Fruit fly (Drosophila melanogaster) whole organism, embryonic: Measurements from ENCODE around the gene LysRS.

Experiments used
- Adf1 ChIP-seq: fragments of 200-800 bp; sonication (Bioruptor generic); IDR thresholded peaks from 2 replicates; pipeline ENCODE4 v1.3.6; 2022; ENCODE audit warnings: missing biosample characterization, missing genetic modification characterization
- B-H1 ChIP-seq: fragments of 200-800 bp; sonication (Bioruptor generic); IDR thresholded peaks from 3 replicates; pipeline ENCODE4 v1.3.6; 2022; ENCODE audit warnings: missing biosample characterization, missing genetic modification characterization
- BtbVII ChIP-seq: fragments of 200-800 bp; sonication (Bioruptor generic); optimal IDR thresholded peaks from 3 replicates; lab custom pipeline; 2017; ENCODE audit warnings: missing biosample characterization, mild to moderate bottlenecking, missing genetic modification characterization
- CG11456 ChIP-seq: fragments of 200-800 bp; sonication (Bioruptor generic); IDR thresholded peaks from 3 replicates; pipeline ENCODE4 v1.3.6; 2022; ENCODE audit warnings: missing biosample characterization, missing genetic modification characterization
- CG11695 ChIP-seq: fragments of 200-800 bp; sonication (Bioruptor generic); IDR thresholded peaks from 3 replicates; pipeline ENCODE4 v1.3.6; 2022; ENCODE audit warnings: missing biosample characterization, missing genetic modification characterization
- CG1602 ChIP-seq: fragments of 200-800 bp; sonication (Bioruptor generic); optimal IDR thresholded peaks from 3 replicates; lab custom pipeline; 2016; ENCODE audit warnings: missing biosample characterization, missing genetic modification characterization
- CG17328 ChIP-seq: fragments of 200-800 bp; sonication (Bioruptor generic); IDR thresholded peaks from 2 replicates; pipeline ENCODE4 v1.3.6; 2022; ENCODE audit warnings: missing biosample characterization, missing genetic modification characterization
- CG17912 ChIP-seq: fragments of 200-800 bp; sonication (Bioruptor generic); optimal IDR thresholded peaks from 2 replicates; lab custom pipeline; 2018; ENCODE audit warnings: missing biosample characterization, mild to moderate bottlenecking, missing genetic modification characterization
- CG2129 ChIP-seq: fragments of 200-800 bp; sonication (Bioruptor generic); IDR thresholded peaks from 2 replicates; pipeline ENCODE4 v1.3.6; 2022; ENCODE audit warnings: missing biosample characterization, missing genetic modification characterization; ENCODE audit not compliant: partially characterized antibody
- CG2199 ChIP-seq: fragments of 200-800 bp; sonication (Bioruptor generic); IDR thresholded peaks from 3 replicates; pipeline ENCODE4 v1.3.6; 2022; ENCODE audit warnings: missing biosample characterization, missing genetic modification characterization
- CG3065 ChIP-seq: fragments of 200-800 bp; sonication (Bioruptor generic); optimal IDR thresholded peaks from 2 replicates; lab custom pipeline; 2016; ENCODE audit warnings: missing biosample characterization, missing genetic modification characterization
- CG34224 ChIP-seq: fragments of 200-800 bp; sonication (Bioruptor generic); IDR thresholded peaks from 3 replicates; pipeline ENCODE4 v1.3.6; 2022; ENCODE audit warnings: missing biosample characterization, missing genetic modification characterization; ENCODE audit not compliant: partially characterized antibody
- CG6689 ChIP-seq: fragments of 200-800 bp; sonication (Bioruptor generic); IDR thresholded peaks from 2 replicates; pipeline ENCODE4 v1.3.6; 2022; ENCODE audit warnings: missing biosample characterization, missing genetic modification characterization
- CG8388 ChIP-seq: fragments of 200-800 bp; sonication (Bioruptor generic); optimal IDR thresholded peaks from 2 replicates; lab custom pipeline; 2019; ENCODE audit warnings: missing biosample characterization, mild to moderate bottlenecking, missing genetic modification characterization, moderate library complexity
- CG8765 ChIP-seq: fragments of 200-800 bp; sonication (Bioruptor generic); IDR thresholded peaks from 2 replicates; pipeline ENCODE4 v1.3.6; 2022; ENCODE audit warnings: missing biosample characterization, missing genetic modification characterization
- CG9437 ChIP-seq: fragments of 200-800 bp; sonication (Bioruptor generic); optimal IDR thresholded peaks from 2 replicates; lab custom pipeline; 2018; ENCODE audit warnings: missing biosample characterization, mild to moderate bottlenecking, missing genetic modification characterization
- CTCF ChIP-seq: fragments of 200-800 bp; sonication (Bioruptor generic); optimal IDR thresholded peaks from 2 replicates; lab custom pipeline; 2017; ENCODE audit warnings: missing biosample characterization, mild to moderate bottlenecking, missing genetic modification characterization, moderate library complexity
- Dek ChIP-seq: fragments of 200-800 bp; sonication (Bioruptor generic); optimal IDR thresholded peaks from 3 replicates; lab custom pipeline; 2019; ENCODE audit warnings: missing biosample characterization, mild to moderate bottlenecking, missing genetic modification characterization, moderate library complexity
- Dll ChIP-seq: fragments of 200-800 bp; sonication (Bioruptor generic); IDR thresholded peaks from 4 replicates; pipeline ENCODE4 v1.3.6; 2022; ENCODE audit warnings: missing biosample characterization, missing genetic modification characterization; ENCODE audit not compliant: partially characterized antibody
- Doc3 ChIP-seq: fragments of 200-800 bp; sonication (Bioruptor generic); IDR thresholded peaks from 3 replicates; pipeline ENCODE4 v1.3.6; 2022; ENCODE audit warnings: missing biosample characterization, missing genetic modification characterization; ENCODE audit not compliant: partially characterized antibody
- ERR ChIP-seq: fragments of 200-800 bp; sonication (Bioruptor generic); optimal IDR thresholded peaks from 2 replicates; lab custom pipeline; 2016; ENCODE audit warnings: missing biosample characterization, missing genetic modification characterization
- Hand ChIP-seq: fragments of 200-800 bp; sonication (Bioruptor generic); optimal IDR thresholded peaks from 2 replicates; lab custom pipeline; 2017; ENCODE audit warnings: mild to moderate bottlenecking, missing biosample characterization, missing genetic modification reagents, missing genetic modification characterization
- Hr51 ChIP-seq, 2 experiments: fragments of 200-800 bp; sonication (Bioruptor generic); optimal IDR thresholded peaks; 2 replicates in 1 of 2; 3 replicates in 1 of 2; lab custom pipeline; 2016 to 2018; ENCODE audit warnings: missing biosample characterization in 2 of 2, missing genetic modification characterization in 2 of 2, mild to moderate bottlenecking in 1 of 2, moderate library complexity in 1 of 2
- NFAT ChIP-seq: fragments of 200-800 bp; sonication (Bioruptor generic); IDR thresholded peaks from 2 replicates; pipeline ENCODE4 v1.3.6; 2022; ENCODE audit warnings: missing biosample characterization, missing genetic modification characterization
- Neu2 ChIP-seq: fragments of 200-800 bp; sonication (Bioruptor generic); optimal IDR thresholded peaks from 3 replicates; lab custom pipeline; 2016; ENCODE audit warnings: missing biosample characterization, missing genetic modification characterization, borderline replicate concordance
- Sry-δ ChIP-seq: fragments of 200-800 bp; sonication (Bioruptor generic); optimal IDR thresholded peaks from 2 replicates; lab custom pipeline; 2016; ENCODE audit warnings: missing biosample characterization, missing genetic modification characterization
- ato ChIP-seq: fragments of 200-800 bp; sonication (Bioruptor generic); IDR thresholded peaks from 2 replicates; pipeline ENCODE4 v1.3.6; 2022; ENCODE audit warnings: missing biosample characterization, missing genetic modification characterization; ENCODE audit not compliant: partially characterized antibody
- bbx ChIP-seq: fragments of 200-800 bp; sonication (Bioruptor generic); IDR thresholded peaks from 2 replicates; pipeline ENCODE4 v1.3.6; 2022; ENCODE audit warnings: missing biosample characterization, missing genetic modification characterization; ENCODE audit not compliant: partially characterized antibody
- chinmo ChIP-seq: fragments of 200-800 bp; sonication (Bioruptor generic); IDR thresholded peaks from 4 replicates; pipeline ENCODE4 v1.3.6; 2022; ENCODE audit warnings: missing biosample characterization, missing genetic modification characterization; ENCODE audit not compliant: partially characterized antibody
- dmrt11E ChIP-seq: fragments of 200-800 bp; sonication (Bioruptor generic); optimal IDR thresholded peaks from 3 replicates; lab custom pipeline; 2018; ENCODE audit warnings: missing biosample characterization, mild to moderate bottlenecking, missing genetic modification characterization, moderate library complexity
- dpn ChIP-seq, 2 experiments: fragments of 200-800 bp; sonication (Bioruptor generic); optimal IDR thresholded peaks; 3 replicates each; lab custom pipeline; 2016; ENCODE audit warnings: missing biosample characterization in 2 of 2, missing genetic modification characterization in 2 of 2
- gsb-n ChIP-seq: fragments of 200-800 bp; sonication (Bioruptor generic); optimal IDR thresholded peaks from 3 replicates; lab custom pipeline; 2018; ENCODE audit warnings: missing biosample characterization, mild to moderate bottlenecking, missing genetic modification characterization
- hth ChIP-seq: fragments of >200 bp; optimal IDR thresholded peaks from 2 replicates; lab custom pipeline; 2017; ENCODE audit warnings: inconsistent platforms
- knrl ChIP-seq: fragments of 200-800 bp; sonication (Bioruptor generic); IDR thresholded peaks from 3 replicates; pipeline ENCODE4 v1.3.6; 2022; ENCODE audit warnings: missing biosample characterization, missing genetic modification characterization; ENCODE audit not compliant: partially characterized antibody
- lmd ChIP-seq: fragments of 200-800 bp; sonication (Bioruptor generic); IDR thresholded peaks from 2 replicates; pipeline ENCODE4 v1.3.6; 2022; ENCODE audit warnings: missing biosample characterization, missing genetic modification characterization
- lov ChIP-seq, 2 experiments: fragments of 200-800 bp in 1 of 2; fragments of >200 bp in 1 of 2; sonication (Bioruptor generic) in 1 of 2; IDR thresholded peaks in 1 of 2; optimal IDR thresholded peaks in 1 of 2; 2 replicates in 1 of 2; 3 replicates in 1 of 2; pipeline versions ENCODE4 v1.3.6 to Lab custom; 2017 to 2022; ENCODE audit warnings: missing biosample characterization in 1 of 2, missing genetic modification characterization in 1 of 2
- luna ChIP-seq: fragments of 200-800 bp; sonication (Bioruptor generic); optimal IDR thresholded peaks from 2 replicates; lab custom pipeline; 2016; ENCODE audit warnings: missing biosample characterization, missing genetic modification characterization
- mam ChIP-seq: fragments of 200-800 bp; sonication (Bioruptor generic); optimal IDR thresholded peaks from 3 replicates; lab custom pipeline; 2016; ENCODE audit warnings: missing biosample characterization, missing genetic modification characterization
- pzg ChIP-seq: fragments of 200-800 bp; sonication (Bioruptor generic); optimal IDR thresholded peaks from 3 replicates; lab custom pipeline; 2018; ENCODE audit warnings: missing biosample characterization, mild to moderate bottlenecking, missing genetic modification characterization, moderate library complexity
- sens ChIP-seq: fragments of 200-800 bp; sonication (Bioruptor generic); peaks from one replicate; lab custom pipeline; 2016; ENCODE audit warnings: missing biosample characterization, missing genetic modification characterization
- slp2 ChIP-seq: fragments of 200-800 bp; sonication (Bioruptor generic); optimal IDR thresholded peaks from 2 replicates; lab custom pipeline; 2016; ENCODE audit warnings: missing biosample characterization, missing genetic modification characterization
- tna ChIP-seq: fragments of 200-800 bp; sonication (Bioruptor generic); IDR thresholded peaks from 2 replicates; pipeline ENCODE4 v1.3.6; 2022; ENCODE audit warnings: missing biosample characterization, missing genetic modification characterization; ENCODE audit not compliant: partially characterized antibody
- twi ChIP-seq: fragments of 200-800 bp; optimal IDR thresholded peaks from 2 replicates; lab custom pipeline; 2019; ENCODE audit warnings: missing biosample characterization, mild to moderate bottlenecking, missing genetic modification characterization, moderate library complexity
- vvl ChIP-seq: fragments of 200-800 bp; sonication (Bioruptor generic); IDR thresholded peaks from 2 replicates; pipeline ENCODE4 v1.3.6; 2022; ENCODE audit warnings: missing biosample characterization, missing genetic modification characterization

The LysRS gene

dm6 chrX:9576504-9577337 lies 32.0 kb downstream of the LysRS start (continued):
- TF ChIP-seq Hr51 (GFP tag; optimal IDR thresholded peaks at IDR 0.05; lab: Kevin White, UChicago) (no peak), CG8388 (no peak), Adf1 (GFP tag; lab: Robert Waterston, UW) (no peak), slp2 (no peak)
- TF ChIP-seq, all 482 proteins: peak for 25

dm6 chrX:9576147-9576503 lies 32.6 kb downstream of the LysRS start, which contains the start of gene CG42395:
CG42395 (minus strand) TSS chrX:9576247.
- TF ChIP-seq Hand (GFP tag; lab: Kevin White, UChicago) (no peak), CG11695 (GFP tag; lab: Robert Waterston, UW) (no peak), pzg (GFP tag; lab: Kevin White, UChicago) (no peak), dmrt11E (no peak)

- no peak for TF ChIP-seq hth
Observed at dm6 chrX:9571208-9571607, 37.5 kb downstream of the LysRS start, which contains the start of gene Cubn. Cubn (minus strand) TSS chrX:9571308.

- TF ChIP-seq CG2199 (GFP tag; lab: Robert Waterston, UW), result no peak
- TF ChIP-seq knrl (GFP tag; lab: Robert Waterston, UW), result peak; percentile 70; the same call in 2 of the 3 replicates
- peak; percentile 57; the same call in 1 of the 4 replicates for TF ChIP-seq chinmo (GFP tag; lab: Robert Waterston, UW)
- peak; percentile 62 for TF ChIP-seq sens (GFP tag; lab: Kevin White, UChicago)
- TF ChIP-seq CG6689 (GFP tag; lab: Robert Waterston, UW), result no peak
- peak; percentile 75 for TF ChIP-seq tna (GFP tag; lab: Robert Waterston, UW)
- TF ChIP-seq Neu2 (GFP tag; lab: Kevin White, UChicago), result no peak
- no peak for TF ChIP-seq CG9437 (GFP tag; lab: Kevin White, UChicago)
- peak; percentile 13; the same call in 1 of the 2 replicates for TF ChIP-seq NFAT (GFP tag; lab: Robert Waterston, UW)
- peak; percentile 79 for TF ChIP-seq Dll (GFP tag; lab: Robert Waterston, UW)
- no peak for TF ChIP-seq CG17328
- TF ChIP-seq vvl, result no peak
- TF ChIP-seq luna (GFP tag; lab: Kevin White, UChicago), result no peak
- no peak for TF ChIP-seq gsb-n (tag; lab: Kevin White, UChicago)
- peak; percentile 68 for TF ChIP-seq Sry-δ (GFP tag; lab: Kevin White, UChicago)
- TF ChIP-seq CG11456 (GFP tag; lab: Robert Waterston, UW), result no peak
- no peak for TF ChIP-seq CG8765
- TF ChIP-seq Dek (tag; lab: Kevin White, UChicago), result no peak
- peak; percentile 81 for TF ChIP-seq CG34224
- TF ChIP-seq CG3065 (GFP tag; lab: Kevin White, UChicago), result no peak
- TF ChIP-seq CTCF (GFP tag; lab: Kevin White, UChicago), result no peak
- TF ChIP-seq CG1602, result no peak
- no peak for TF ChIP-seq lov (optimal IDR thresholded peaks at IDR 0.05; lab: Kevin White, UChicago)
- TF ChIP-seq lov (GFP tag; IDR thresholded peaks at IDR 0.05; lab: Robert Waterston, UW), result no peak
- peak; percentile 77 for TF ChIP-seq ato (GFP tag; lab: Robert Waterston, UW)
- no peak for TF ChIP-seq BtbVII (GFP tag; lab: Kevin White, UChicago)
- no peak for TF ChIP-seq dpn (GFP tag; optimal IDR thresholded peaks at IDR 0.05; lab: Kevin White, UChicago)
- TF ChIP-seq CG2129 (GFP tag; lab: Robert Waterston, UW), result peak; percentile 53
- TF ChIP-seq CG17912, result no peak
- peak; percentile 73; the same call in 2 of the 3 replicates for TF ChIP-seq Doc3
- no peak for TF ChIP-seq B-H1 (GFP tag; lab: Robert Waterston, UW)
- no peak for TF ChIP-seq mam (GFP tag; lab: Kevin White, UChicago)
- TF ChIP-seq ERR (GFP tag; lab: Kevin White, UChicago), result no peak
- no peak for TF ChIP-seq twi (tag; lab: Kevin White, UChicago)
- peak; percentile 27 for TF ChIP-seq pzg (GFP tag; lab: Kevin White, UChicago)
- peak; percentile 77 for TF ChIP-seq bbx (GFP tag; lab: Robert Waterston, UW)
- no peak for TF ChIP-seq lmd (GFP tag; lab: Robert Waterston, UW)
Observed at dm6 chrX:9556397-9556796, 52.3 kb downstream of the LysRS start, which contains the start of gene CG15317. CG15317 (minus strand) TSS chrX:9556544.
